Worm (Caenorhabditis elegans) whole organism, young adult: ENCODE measurements around the gene K02A2.1.

ENCODE experiments used
- B0019.2 ChIP-seq: fragments of 200-800 bp; sonication (Bioruptor generic); conservative IDR thresholded peaks from 2 replicates; pipeline ENCODE4 v1.3.6; 2022; ENCODE audit warnings: missing genetic modification reagents, missing genetic modification characterization, missing compliant biosample characterization
- B0035.1 ChIP-seq: sonication (generic microtip); optimal IDR thresholded peaks from 2 replicates; lab custom pipeline; 2016; ENCODE audit warnings: missing genetic modification characterization, mild to moderate bottlenecking, missing compliant biosample characterization, missing genotype, missing genetic modification reagents
- B0336.3 ChIP-seq: fragments of 200-800 bp; sonication (Bioruptor generic); IDR thresholded peaks from 2 replicates; pipeline ENCODE4 v1.3.6; 2022; ENCODE audit warnings: missing genetic modification characterization, missing compliant biosample characterization
- C06A6.2 ChIP-seq: fragments of 200-800 bp; sonication (Bioruptor generic); conservative IDR thresholded peaks from 2 replicates; pipeline ENCODE4 v1.3.6; 2022; ENCODE audit warnings: missing genetic modification characterization, missing compliant biosample characterization
- F33H1.4 ChIP-seq: fragments of 200-800 bp; sonication (Bioruptor generic); IDR thresholded peaks from 2 replicates; pipeline ENCODE4 v1.3.6; 2022; ENCODE audit warnings: missing genetic modification reagents, missing genetic modification characterization, missing compliant biosample characterization
- F52B5.7 ChIP-seq: sonication (generic microtip); optimal IDR thresholded peaks from 2 replicates; lab custom pipeline; 2016; ENCODE audit warnings: mild to moderate bottlenecking, missing genetic modification characterization, missing compliant biosample characterization
- K12H6.12 ChIP-seq: fragments of 200-800 bp; sonication (Bioruptor generic); optimal IDR thresholded peaks from 2 replicates; lab custom pipeline; 2018; ENCODE audit warnings: mild to moderate bottlenecking, missing genetic modification characterization, missing compliant biosample characterization
- T07F8.4 ChIP-seq: sonication (generic microtip); optimal IDR thresholded peaks from 2 replicates; lab custom pipeline; 2016; ENCODE audit warnings: mild to moderate bottlenecking, missing genetic modification characterization, moderate library complexity, missing compliant biosample characterization
- Y53G8AR.9 ChIP-seq: fragments of 200-800 bp; sonication (Bioruptor generic); conservative IDR thresholded peaks from 2 replicates; pipeline ENCODE4 v1.3.6; 2022; ENCODE audit warnings: missing genetic modification reagents, missing genetic modification characterization, missing compliant biosample characterization
- ama-1 ChIP-seq, 3 experiments: fragments of 150-350 bp in 1 of 3; sonication (generic microtip) in 2 of 3; optimal IDR thresholded peaks; 2 replicates each; lab custom pipeline; 2014 to 2018; ENCODE audit warnings: missing biosample characterization in 2 of 3, missing genetic modification characterization in 2 of 3, missing genetic modification reagents in 2 of 3
- aptf-3 ChIP-seq: fragments of 200-800 bp; sonication (Bioruptor generic); IDR thresholded peaks from 2 replicates; pipeline ENCODE4 v1.3.6; 2022; ENCODE audit warnings: missing genetic modification characterization, missing compliant biosample characterization
- attf-5 ChIP-seq: fragments of 200-800 bp; sonication (Bioruptor generic); optimal IDR thresholded peaks from 2 replicates; lab custom pipeline; 2018; ENCODE audit warnings: mild to moderate bottlenecking, missing genetic modification characterization, missing compliant biosample characterization
- attf-6 ChIP-seq: fragments of 200-800 bp; sonication (Bioruptor generic); IDR thresholded peaks from 2 replicates; pipeline ENCODE4 v1.3.6; 2022; ENCODE audit warnings: missing genetic modification reagents, missing genetic modification characterization, missing compliant biosample characterization
- cebp-1 ChIP-seq, 2 experiments: fragments of 200-800 bp in 1 of 2; sonication (Bioruptor generic) in 1 of 2; sonication (generic microtip) in 1 of 2; IDR thresholded peaks in 1 of 2; optimal IDR thresholded peaks in 1 of 2; 2 replicates each; pipeline versions ENCODE4 v1.3.6 to Lab custom; 2017 to 2022; ENCODE audit warnings: missing compliant biosample characterization in 2 of 2, missing genetic modification characterization in 2 of 2, mild to moderate bottlenecking in 1 of 2, missing genetic modification reagents in 1 of 2, moderate library complexity in 1 of 2
- ceh-100 ChIP-seq: fragments of 200-800 bp; sonication (Bioruptor generic); IDR thresholded peaks from 2 replicates; pipeline ENCODE4 v1.3.6; 2022; ENCODE audit warnings: missing genetic modification reagents, missing genetic modification characterization, missing compliant biosample characterization
- ceh-58 ChIP-seq: fragments of 200-800 bp; sonication (Bioruptor generic); IDR thresholded peaks from 2 replicates; pipeline ENCODE4 v1.3.6; 2022; ENCODE audit warnings: missing genetic modification characterization, missing compliant biosample characterization
- ceh-79 ChIP-seq: sonication (generic microtip); optimal IDR thresholded peaks from 2 replicates; lab custom pipeline; 2017; ENCODE audit warnings: mild to moderate bottlenecking, missing genetic modification characterization, missing compliant biosample characterization
- ceh-91 ChIP-seq: fragments of 200-800 bp; sonication (Bioruptor generic); IDR thresholded peaks from 2 replicates; pipeline ENCODE4 v1.3.6; 2022; ENCODE audit warnings: missing genetic modification reagents, missing genetic modification characterization, missing compliant biosample characterization
- die-1 ChIP-seq: sonication (generic microtip); optimal IDR thresholded peaks from 2 replicates; lab custom pipeline; 2016; ENCODE audit warnings: missing genotype, mild to moderate bottlenecking, missing genetic modification characterization, missing compliant biosample characterization
- dpl-1 ChIP-seq: fragments of 150-350 bp; optimal IDR thresholded peaks from 2 replicates; lab custom pipeline; 2014; ENCODE audit warnings: missing biosample characterization, missing genetic modification reagents, missing genetic modification characterization
- efl-1 ChIP-seq: fragments of 150-350 bp; optimal IDR thresholded peaks from 2 replicates; lab custom pipeline; 2014; ENCODE audit warnings: missing biosample characterization, missing genetic modification reagents, missing genetic modification characterization
- egrh-3 ChIP-seq: fragments of 200-800 bp; sonication (Bioruptor generic); IDR thresholded peaks from 2 replicates; pipeline ENCODE4 v1.3.6; 2022; ENCODE audit warnings: missing genetic modification reagents, missing genetic modification characterization, missing compliant biosample characterization
- ets-4 ChIP-seq: fragments of 200-800 bp; sonication (Bioruptor generic); optimal IDR thresholded peaks from 2 replicates; lab custom pipeline; 2018; ENCODE audit warnings: mild to moderate bottlenecking, missing genetic modification characterization, missing compliant biosample characterization
- fkh-3 ChIP-seq: sonication (generic microtip); optimal IDR thresholded peaks from 2 replicates; lab custom pipeline; 2016; ENCODE audit warnings: mild to moderate bottlenecking, missing genetic modification characterization, missing compliant biosample characterization
- him-1 ChIP-seq: sonication (generic microtip); optimal IDR thresholded peaks from 2 replicates; lab custom pipeline; 2016; ENCODE audit warnings: missing genotype, missing genetic modification reagents, missing genetic modification characterization, missing compliant biosample characterization
- hmg-1.2 ChIP-seq: fragments of 200-800 bp; sonication (Bioruptor generic); IDR thresholded peaks from 2 replicates; pipeline ENCODE4 v1.3.6; 2022; ENCODE audit warnings: missing genetic modification reagents, missing genetic modification characterization, missing compliant biosample characterization
- hrde-1 ChIP-seq: sonication (generic microtip); optimal IDR thresholded peaks from 2 replicates; lab custom pipeline; 2016; ENCODE audit warnings: missing genetic modification characterization, mild to moderate bottlenecking, missing compliant biosample characterization, moderate library complexity, missing genotype, missing genetic modification reagents, borderline replicate concordance
- hsf-1 ChIP-seq: fragments of 200-800 bp; sonication (Bioruptor generic); IDR thresholded peaks from 2 replicates; pipeline ENCODE4 v1.3.6; 2022; ENCODE audit warnings: missing genetic modification reagents, missing genetic modification characterization, missing compliant biosample characterization
- lin-40 ChIP-seq: sonication (generic microtip); optimal IDR thresholded peaks from 2 replicates; lab custom pipeline; 2016; ENCODE audit warnings: missing genetic modification characterization, mild to moderate bottlenecking, missing compliant biosample characterization, missing genotype, missing genetic modification reagents
- lin-54 ChIP-seq: fragments of 200-800 bp; sonication (Bioruptor generic); optimal IDR thresholded peaks from 2 replicates; lab custom pipeline; 2018; ENCODE audit warnings: mild to moderate bottlenecking, missing genetic modification characterization, missing compliant biosample characterization
- madf-3 ChIP-seq: fragments of 200-800 bp; sonication (Bioruptor generic); IDR thresholded peaks from 2 replicates; pipeline ENCODE4 v1.3.6; 2022; ENCODE audit warnings: missing genetic modification reagents, missing genetic modification characterization, missing compliant biosample characterization
- madf-6 ChIP-seq: fragments of 200-800 bp; sonication (Bioruptor generic); IDR thresholded peaks from 2 replicates; pipeline ENCODE4 v1.3.6; 2022; ENCODE audit warnings: missing genetic modification reagents, missing genetic modification characterization, missing compliant biosample characterization
- mcd-1 ChIP-seq: fragments of 200-800 bp; sonication (Bioruptor generic); IDR thresholded peaks from 2 replicates; pipeline ENCODE4 v1.3.6; 2022; ENCODE audit warnings: missing genetic modification reagents, missing genetic modification characterization, missing compliant biosample characterization
- mes-4 ChIP-seq: sonication (generic microtip); optimal IDR thresholded peaks from 2 replicates; lab custom pipeline; 2016; ENCODE audit warnings: missing genotype, missing genetic modification characterization, missing compliant biosample characterization
- nfya-2 ChIP-seq: fragments of 200-800 bp; sonication (Bioruptor generic); IDR thresholded peaks from 2 replicates; pipeline ENCODE4 v1.3.6; 2022; ENCODE audit warnings: missing genetic modification reagents, missing genetic modification characterization, missing compliant biosample characterization
- nhr-80 ChIP-seq: sonication (generic microtip); optimal IDR thresholded peaks from 2 replicates; lab custom pipeline; 2016; ENCODE audit warnings: missing genetic modification characterization, missing compliant biosample characterization
- snpc-1.1 ChIP-seq: sonication (generic microtip); optimal IDR thresholded peaks from 2 replicates; lab custom pipeline; 2017; ENCODE audit warnings: missing genetic modification characterization, mild to moderate bottlenecking, missing compliant biosample characterization, antibody characterized with exemption, moderate library complexity, missing genotype, missing genetic modification reagents; ENCODE audit not compliant: insufficient read depth
- snpc-1.3 ChIP-seq: sonication (generic microtip); optimal IDR thresholded peaks from 2 replicates; lab custom pipeline; 2017; ENCODE audit warnings: missing genetic modification characterization, mild to moderate bottlenecking, missing compliant biosample characterization, antibody characterized with exemption, moderate library complexity, missing genotype, missing genetic modification reagents; ENCODE audit not compliant: insufficient read depth
- snpc-3.4 ChIP-seq: sonication (generic microtip); optimal IDR thresholded peaks from 2 replicates; lab custom pipeline; 2017; ENCODE audit warnings: missing genetic modification characterization, mild to moderate bottlenecking, missing compliant biosample characterization, antibody characterized with exemption, moderate library complexity, missing genotype, missing genetic modification reagents
- somi-1 ChIP-seq: fragments of 200-800 bp; sonication (Bioruptor generic); optimal IDR thresholded peaks from 2 replicates; lab custom pipeline; 2018; ENCODE audit warnings: mild to moderate bottlenecking, missing genetic modification characterization, missing compliant biosample characterization
- tbp1 ChIP-seq: fragments of 200-800 bp; sonication (Bioruptor generic); optimal IDR thresholded peaks from 2 replicates; lab custom pipeline; 2018; ENCODE audit warnings: mild to moderate bottlenecking, missing genetic modification characterization, missing compliant biosample characterization
- tlf-1 ChIP-seq: fragments of 200-800 bp; sonication (Bioruptor generic); optimal IDR thresholded peaks from 2 replicates; lab custom pipeline; 2018; ENCODE audit warnings: mild to moderate bottlenecking, missing genetic modification characterization, missing compliant biosample characterization
- unc-130 ChIP-seq: sonication (generic microtip); optimal IDR thresholded peaks from 2 replicates; lab custom pipeline; 2016; ENCODE audit warnings: missing genetic modification reagents, missing genetic modification characterization, missing compliant biosample characterization
- unc-62 ChIP-seq: fragments of 150-350 bp; optimal IDR thresholded peaks from 2 replicates; lab custom pipeline; 2014; ENCODE audit warnings: missing biosample characterization, missing genetic modification reagents, missing genetic modification characterization
- zfh-2 ChIP-seq: fragments of 200-800 bp; sonication (Bioruptor generic); conservative IDR thresholded peaks from 2 replicates; pipeline ENCODE4 v1.3.6; 2022; ENCODE audit warnings: missing genetic modification reagents, missing genetic modification characterization, missing compliant biosample characterization
- ztf-22 ChIP-seq: fragments of 200-800 bp; sonication (Bioruptor generic); optimal IDR thresholded peaks from 2 replicates; lab custom pipeline; 2018; ENCODE audit warnings: mild to moderate bottlenecking, missing genetic modification characterization, moderate library complexity, missing compliant biosample characterization
- ztf-25 ChIP-seq: fragments of 200-800 bp; sonication (Bioruptor generic); IDR thresholded peaks from 2 replicates; pipeline ENCODE4 v1.3.6; 2022; ENCODE audit warnings: missing genetic modification reagents, missing genetic modification characterization, missing compliant biosample characterization

The K02A2.1 gene

ce11 chrII:7392052-7392694, 42.9 kb upstream of the K02A2.1 start (continued):
- TF ChIP-seq fkh-3 (tag; lab: Kevin White, UChicago): no peak
- no peak for TF ChIP-seq efl-1 (GFP tag; lab: Kevin White, UChicago)
- no peak for TF ChIP-seq madf-3 (GFP tag; lab: Robert Waterston, UW)
- no peak for TF ChIP-seq dpl-1 (GFP tag; lab: Kevin White, UChicago)
- TF ChIP-seq unc-62: no peak
- no peak for TF ChIP-seq aptf-3
- TF ChIP-seq ama-1 (optimal IDR thresholded peaks at IDR 0.05; lab: Kevin White, UChicago): no peak
- no peak for TF ChIP-seq ama-1 (GFP tag; optimal IDR thresholded peaks at IDR 0.05; lab: Kevin White, UChicago)
- no peak for TF ChIP-seq egrh-3 (GFP tag; lab: Robert Waterston, UW)
- peak; percentile 64; the same call in 1 of the 2 replicates for TF ChIP-seq hmg-1.2
- no peak for TF ChIP-seq zfh-2 (GFP tag; lab: Robert Waterston, UW)
- TF ChIP-seq B0035.1 (tag; lab: Kevin White, UChicago): no peak
- TF ChIP-seq B0019.2 (GFP tag; lab: Robert Waterston, UW): no peak
- TF ChIP-seq B0336.3 (GFP tag; lab: Robert Waterston, UW): peak; percentile 65; the same call in 1 of the 2 replicates
- no peak for TF ChIP-seq ceh-91 (GFP tag; lab: Robert Waterston, UW)
- TF ChIP-seq ets-4 (GFP tag; lab: Kevin White, UChicago): peak; percentile 25
- peak; percentile 86 for TF ChIP-seq nhr-80 (tag; lab: Kevin White, UChicago)
- TF ChIP-seq F33H1.4 (GFP tag; lab: Robert Waterston, UW): no peak
- no peak for TF ChIP-seq attf-6 (GFP tag; lab: Robert Waterston, UW)
- no peak for TF ChIP-seq nfya-2 (GFP tag; lab: Robert Waterston, UW)
- TF ChIP-seq ceh-100 (GFP tag; lab: Robert Waterston, UW): no peak
- TF ChIP-seq mes-4 (tag; lab: Kevin White, UChicago): no peak
- TF ChIP-seq ztf-25 (GFP tag; lab: Robert Waterston, UW): no peak
- TF ChIP-seq ceh-79 (tag; lab: Kevin White, UChicago): no peak
- TF ChIP-seq attf-5 (GFP tag; lab: Kevin White, UChicago): peak; percentile 80
- peak; percentile 28 for TF ChIP-seq lin-40 (tag; lab: Kevin White, UChicago)
- TF ChIP-seq T07F8.4 (tag; lab: Kevin White, UChicago): no peak
- no peak for TF ChIP-seq die-1 (tag; lab: Kevin White, UChicago)
- TF ChIP-seq snpc-1.3: no peak
- TF ChIP-seq snpc-3.4 (tag; lab: Kevin White, UChicago): no peak
- TF ChIP-seq C06A6.2: no peak
- TF ChIP-seq hsf-1 (GFP tag; lab: Robert Waterston, UW): no peak
- TF ChIP-seq tlf-1 (GFP tag; lab: Kevin White, UChicago): no peak
- TF ChIP-seq madf-6 (GFP tag; lab: Robert Waterston, UW): no peak
- no peak for TF ChIP-seq K12H6.12 (tag; lab: Kevin White, UChicago)
- no peak for TF ChIP-seq hrde-1 (tag; lab: Kevin White, UChicago)
- no peak for TF ChIP-seq somi-1
- peak; percentile 35; the same call in 1 of the 2 replicates for TF ChIP-seq mcd-1
- peak; percentile 97 for TF ChIP-seq cebp-1 (GFP tag; IDR thresholded peaks at IDR 0.05; lab: Robert Waterston, UW)
- TF ChIP-seq cebp-1 (tag; optimal IDR thresholded peaks at IDR 0.05; lab: Kevin White, UChicago): peak; percentile 99
- no peak for TF ChIP-seq ceh-58
- no peak for TF ChIP-seq F52B5.7
- TF ChIP-seq Y53G8AR.9: 0 out of 2 replicates have a peak, but pooled peaks have one; percentile 48
- TF ChIP-seq snpc-1.1 (tag; lab: Kevin White, UChicago): no peak
- TF ChIP-seq tbp1 (GFP tag; lab: Kevin White, UChicago): no peak
- TF ChIP-seq lin-54 (GFP tag; lab: Kevin White, UChicago): no peak
- TF ChIP-seq unc-130 (GFP tag; lab: Kevin White, UChicago): no peak
- TF ChIP-seq ztf-22 (GFP tag; lab: Kevin White, UChicago): no peak
- TF ChIP-seq him-1 (tag; lab: Kevin White, UChicago): no peak
